Worm (Caenorhabditis elegans): ENCODE measurements around the gene acbp-6.

ce11 chrII:11994940-11995339, 21.4 kb upstream of the acbp-6 start:
- TF ChIP-seq ztf-11 (tag; optimal IDR thresholded peaks at IDR 0.05) (no peak), hlh-1 (tag; optimal IDR thresholded peaks at IDR 0.05) (no peak), elt-1 (tag; optimal IDR thresholded peaks at IDR 0.05; ENCODE audit: borderline replicate concordance, insufficient read depth) (no peak), mab-5 (tag; optimal IDR thresholded peaks at IDR 0.05) (no peak), lsy-2 (tag; optimal IDR thresholded peaks at IDR 0.05) (no peak), unc-39 (tag; optimal IDR thresholded peaks at IDR 0.05) (no peak), ceh-43 (GFP tag; optimal IDR thresholded peaks at IDR 0.05) (no peak)
